Worm (Caenorhabditis elegans) whole organism, young adult: ENCODE results near the gene R01E6.7.

Experiments used
- B0336.3 ChIP-seq: fragments of 200-800 bp; sonication (Bioruptor generic); IDR thresholded peaks from 2 replicates; pipeline ENCODE4 v1.3.6; 2022; ENCODE audit warnings: missing genetic modification characterization, missing compliant biosample characterization
- C17E4.6 ChIP-seq: fragments of 200-800 bp; sonication (Bioruptor generic); IDR thresholded peaks from 2 replicates; pipeline ENCODE4 v1.3.6; 2022; ENCODE audit warnings: missing genetic modification reagents, missing genetic modification characterization, missing compliant biosample characterization
- F10E7.11 ChIP-seq: sonication (generic microtip); optimal IDR thresholded peaks from 2 replicates; lab custom pipeline; 2017; ENCODE audit warnings: mild to moderate bottlenecking, missing genetic modification characterization, moderate library complexity, missing compliant biosample characterization
- F22D6.2 ChIP-seq: sonication (generic microtip); optimal IDR thresholded peaks from 2 replicates; lab custom pipeline; 2016; ENCODE audit warnings: mild to moderate bottlenecking, missing genetic modification characterization, missing compliant biosample characterization
- F23B12.7 ChIP-seq: sonication (generic microtip); optimal IDR thresholded peaks from 2 replicates; lab custom pipeline; 2017; ENCODE audit warnings: missing genetic modification characterization, mild to moderate bottlenecking, missing compliant biosample characterization, antibody characterized with exemption, moderate library complexity; ENCODE audit not compliant: insufficient read depth
- F57A8.1 ChIP-seq: fragments of 200-800 bp; sonication (Bioruptor generic); optimal IDR thresholded peaks from 2 replicates; lab custom pipeline; 2018; ENCODE audit warnings: mild to moderate bottlenecking, missing genetic modification characterization, moderate library complexity, missing compliant biosample characterization
- F57C9.4 ChIP-seq: sonication (generic microtip); optimal IDR thresholded peaks from 2 replicates; lab custom pipeline; 2017; ENCODE audit warnings: mild to moderate bottlenecking, missing genetic modification characterization, missing compliant biosample characterization
- K11D2.4 ChIP-seq: fragments of 200-800 bp; sonication (Bioruptor generic); IDR thresholded peaks from 2 replicates; pipeline ENCODE4 v1.3.6; 2022; ENCODE audit warnings: missing genetic modification reagents, missing genetic modification characterization, missing compliant biosample characterization
- T26A5.8 ChIP-seq: sonication (generic microtip); optimal IDR thresholded peaks from 2 replicates; lab custom pipeline; 2016; ENCODE audit warnings: missing genetic modification characterization, missing compliant biosample characterization
- aptf-3 ChIP-seq: fragments of 200-800 bp; sonication (Bioruptor generic); IDR thresholded peaks from 2 replicates; pipeline ENCODE4 v1.3.6; 2022; ENCODE audit warnings: missing genetic modification characterization, missing compliant biosample characterization
- attf-3 ChIP-seq: fragments of 200-800 bp; sonication (Bioruptor generic); conservative IDR thresholded peaks from 2 replicates; pipeline ENCODE4 v1.3.6; 2022; ENCODE audit warnings: missing genetic modification reagents, missing genetic modification characterization, missing compliant biosample characterization
- attf-6 ChIP-seq: fragments of 200-800 bp; sonication (Bioruptor generic); IDR thresholded peaks from 2 replicates; pipeline ENCODE4 v1.3.6; 2022; ENCODE audit warnings: missing genetic modification reagents, missing genetic modification characterization, missing compliant biosample characterization
- cebp-1 ChIP-seq, 2 experiments: fragments of 200-800 bp in 1 of 2; sonication (Bioruptor generic) in 1 of 2; sonication (generic microtip) in 1 of 2; IDR thresholded peaks in 1 of 2; optimal IDR thresholded peaks in 1 of 2; 2 replicates each; pipeline versions ENCODE4 v1.3.6 to Lab custom; 2017 to 2022; ENCODE audit warnings: missing compliant biosample characterization in 2 of 2, missing genetic modification characterization in 2 of 2, mild to moderate bottlenecking in 1 of 2, missing genetic modification reagents in 1 of 2, moderate library complexity in 1 of 2
- ceh-27 ChIP-seq: fragments of 200-800 bp; sonication (Bioruptor generic); optimal IDR thresholded peaks from 2 replicates; lab custom pipeline; 2018; ENCODE audit warnings: mild to moderate bottlenecking, missing genetic modification characterization, moderate library complexity, missing compliant biosample characterization
- chd-7 ChIP-seq: sonication (generic microtip); optimal IDR thresholded peaks from 2 replicates; lab custom pipeline; 2016; ENCODE audit warnings: mild to moderate bottlenecking, missing genetic modification characterization, moderate library complexity, missing compliant biosample characterization
- dpff-1 ChIP-seq: sonication (generic microtip); optimal IDR thresholded peaks from 2 replicates; lab custom pipeline; 2017; ENCODE audit warnings: mild to moderate bottlenecking, missing genetic modification characterization, missing compliant biosample characterization
- dpl-1 ChIP-seq: fragments of 150-350 bp; optimal IDR thresholded peaks from 2 replicates; lab custom pipeline; 2014; ENCODE audit warnings: missing biosample characterization, missing genetic modification reagents, missing genetic modification characterization
- efl-1 ChIP-seq: fragments of 150-350 bp; optimal IDR thresholded peaks from 2 replicates; lab custom pipeline; 2014; ENCODE audit warnings: missing biosample characterization, missing genetic modification reagents, missing genetic modification characterization
- egl-18 ChIP-seq: fragments of 200-800 bp; sonication (Bioruptor generic); IDR thresholded peaks from 2 replicates; pipeline ENCODE4 v1.3.6; 2022; ENCODE audit warnings: missing genetic modification reagents, missing genetic modification characterization, missing compliant biosample characterization
- him-1 ChIP-seq: sonication (generic microtip); optimal IDR thresholded peaks from 2 replicates; lab custom pipeline; 2016; ENCODE audit warnings: missing genotype, missing genetic modification reagents, missing genetic modification characterization, missing compliant biosample characterization
- hlh-26 ChIP-seq: fragments of 200-800 bp; sonication (Bioruptor generic); conservative IDR thresholded peaks from 2 replicates; pipeline ENCODE4 v1.3.6; 2022; ENCODE audit warnings: missing genetic modification reagents, missing genetic modification characterization, missing compliant biosample characterization
- let-607 ChIP-seq, 2 experiments: fragments of 200-800 bp in 1 of 2; sonication (Bioruptor generic) in 1 of 2; sonication (generic microtip) in 1 of 2; optimal IDR thresholded peaks; 2 replicates each; lab custom pipeline; 2016 to 2018; ENCODE audit warnings: mild to moderate bottlenecking in 2 of 2, missing compliant biosample characterization in 2 of 2, missing genetic modification characterization in 2 of 2, moderate library complexity in 2 of 2, missing genotype in 1 of 2
- lin-26 ChIP-seq: fragments of 200-800 bp; sonication (Bioruptor generic); IDR thresholded peaks from 2 replicates; pipeline ENCODE4 v1.3.6; 2022; ENCODE audit warnings: missing genetic modification reagents, missing genetic modification characterization, missing compliant biosample characterization
- lsl-1 ChIP-seq: fragments of 200-800 bp; sonication (Bioruptor generic); optimal IDR thresholded peaks from 2 replicates; lab custom pipeline; 2018; ENCODE audit warnings: mild to moderate bottlenecking, missing genetic modification characterization, moderate library complexity, missing compliant biosample characterization
- lsy-27 ChIP-seq: sonication (generic microtip); optimal IDR thresholded peaks from 2 replicates; lab custom pipeline; 2017; ENCODE audit warnings: missing genetic modification characterization, mild to moderate bottlenecking, missing compliant biosample characterization, antibody characterized with exemption, missing genotype, borderline replicate concordance; ENCODE audit not compliant: insufficient read depth
- mxl-1 ChIP-seq: sonication (generic microtip); optimal IDR thresholded peaks from 2 replicates; lab custom pipeline; 2016; ENCODE audit warnings: missing genetic modification characterization, missing compliant biosample characterization
- nfya-2 ChIP-seq: fragments of 200-800 bp; sonication (Bioruptor generic); IDR thresholded peaks from 2 replicates; pipeline ENCODE4 v1.3.6; 2022; ENCODE audit warnings: missing genetic modification reagents, missing genetic modification characterization, missing compliant biosample characterization
- nhr-27 ChIP-seq: fragments of 200-800 bp; sonication (Bioruptor generic); optimal IDR thresholded peaks from 2 replicates; lab custom pipeline; 2018; ENCODE audit warnings: mild to moderate bottlenecking, missing genetic modification characterization, moderate library complexity, missing compliant biosample characterization
- nhr-90 ChIP-seq: sonication (generic microtip); optimal IDR thresholded peaks from 2 replicates; lab custom pipeline; 2016; ENCODE audit warnings: missing genotype, mild to moderate bottlenecking, missing genetic modification characterization, missing compliant biosample characterization
- repo-1 ChIP-seq: sonication (generic microtip); optimal IDR thresholded peaks from 2 replicates; lab custom pipeline; 2017; ENCODE audit warnings: mild to moderate bottlenecking, missing genetic modification characterization, missing compliant biosample characterization
- snpc-1.1 ChIP-seq: sonication (generic microtip); optimal IDR thresholded peaks from 2 replicates; lab custom pipeline; 2017; ENCODE audit warnings: missing genetic modification characterization, mild to moderate bottlenecking, missing compliant biosample characterization, antibody characterized with exemption, moderate library complexity, missing genotype, missing genetic modification reagents; ENCODE audit not compliant: insufficient read depth
- snpc-1.3 ChIP-seq: sonication (generic microtip); optimal IDR thresholded peaks from 2 replicates; lab custom pipeline; 2017; ENCODE audit warnings: missing genetic modification characterization, mild to moderate bottlenecking, missing compliant biosample characterization, antibody characterized with exemption, moderate library complexity, missing genotype, missing genetic modification reagents; ENCODE audit not compliant: insufficient read depth
- tbp1 ChIP-seq: fragments of 200-800 bp; sonication (Bioruptor generic); optimal IDR thresholded peaks from 2 replicates; lab custom pipeline; 2018; ENCODE audit warnings: mild to moderate bottlenecking, missing genetic modification characterization, missing compliant biosample characterization
- tlf-1 ChIP-seq: fragments of 200-800 bp; sonication (Bioruptor generic); optimal IDR thresholded peaks from 2 replicates; lab custom pipeline; 2018; ENCODE audit warnings: mild to moderate bottlenecking, missing genetic modification characterization, missing compliant biosample characterization
- unc-130 ChIP-seq: sonication (generic microtip); optimal IDR thresholded peaks from 2 replicates; lab custom pipeline; 2016; ENCODE audit warnings: missing genetic modification reagents, missing genetic modification characterization, missing compliant biosample characterization
- xnd-1 ChIP-seq: sonication (generic microtip); optimal IDR thresholded peaks from 2 replicates; lab custom pipeline; 2016; ENCODE audit warnings: missing genotype, missing genetic modification reagents, missing genetic modification characterization, missing compliant biosample characterization
- zfh-2 ChIP-seq: fragments of 200-800 bp; sonication (Bioruptor generic); conservative IDR thresholded peaks from 2 replicates; pipeline ENCODE4 v1.3.6; 2022; ENCODE audit warnings: missing genetic modification reagents, missing genetic modification characterization, missing compliant biosample characterization
- ztf-25 ChIP-seq: fragments of 200-800 bp; sonication (Bioruptor generic); IDR thresholded peaks from 2 replicates; pipeline ENCODE4 v1.3.6; 2022; ENCODE audit warnings: missing genetic modification reagents, missing genetic modification characterization, missing compliant biosample characterization
- ztf-26 ChIP-seq: sonication (generic microtip); optimal IDR thresholded peaks from 2 replicates; lab custom pipeline; 2017; ENCODE audit warnings: missing genetic modification characterization, missing compliant biosample characterization
- ztf-3 ChIP-seq: fragments of 200-800 bp; sonication (Bioruptor generic); optimal IDR thresholded peaks from 2 replicates; lab custom pipeline; 2018; ENCODE audit warnings: mild to moderate bottlenecking, missing genetic modification characterization, missing compliant biosample characterization

R01E6.7 gene

DNA sequence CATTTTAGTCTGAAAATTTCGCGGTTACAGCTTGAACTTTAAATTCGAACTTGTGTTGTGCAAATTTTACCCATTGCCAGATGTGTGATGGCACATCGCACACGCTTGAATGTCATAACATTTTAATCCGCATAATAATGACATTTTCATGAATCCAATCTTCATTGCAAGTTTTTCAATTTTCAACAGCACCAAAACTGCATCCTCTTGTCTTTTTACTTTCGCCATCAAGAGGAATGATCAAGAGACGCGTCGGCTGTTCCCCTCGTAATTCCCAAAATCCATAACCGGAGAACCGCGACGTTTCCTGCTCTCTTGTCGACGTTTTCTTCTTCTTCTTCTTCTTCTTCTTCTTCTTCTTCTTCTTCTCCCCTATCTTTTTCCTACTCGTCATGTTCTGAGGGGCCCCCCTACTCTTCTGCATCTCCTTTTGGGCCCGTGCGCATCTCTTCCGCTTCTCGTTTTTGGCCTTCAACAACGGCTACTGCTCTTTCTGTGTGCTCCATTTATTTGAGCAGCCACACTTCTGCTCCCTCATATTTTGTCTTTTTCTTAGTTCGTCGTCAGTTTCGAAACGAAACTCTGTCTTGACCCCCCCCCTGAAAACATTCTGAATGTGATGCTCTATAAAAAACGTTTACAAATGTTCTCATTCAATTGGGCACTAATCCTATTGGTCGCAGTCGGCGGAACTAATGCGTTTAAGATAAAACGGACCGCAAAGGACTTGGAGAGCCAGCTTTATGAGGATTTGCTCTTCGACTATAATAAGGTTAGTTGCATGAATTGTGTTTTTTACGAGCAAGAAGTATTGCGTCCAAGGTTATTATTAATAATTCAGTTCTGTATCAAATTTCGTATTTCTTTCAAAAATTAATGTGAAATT, 37.1 kb downstream of the R01E6.7 start, which contains the start of gene acr-12:
TSS of gene acr-12 (plus strand) at position 430 of the 886 bp plus-strand sequence.
- TF ChIP-seq ztf-25 (no peak), zfh-2 (GFP tag; lab: Robert Waterston, UW) (peak; percentile 80), dpl-1 (GFP tag; lab: Kevin White, UChicago) (no peak), lsl-1 (no peak)

- TF ChIP-seq cebp-1 (GFP tag; IDR thresholded peaks at IDR 0.05; lab: Robert Waterston, UW) (peak; percentile 9; the same call in 1 of the 2 replicates), cebp-1 (tag; optimal IDR thresholded peaks at IDR 0.05; lab: Kevin White, UChicago) (peak; percentile 90), C17E4.6 (GFP tag; lab: Robert Waterston, UW) (no peak), F10E7.11 (tag; lab: Kevin White, UChicago) (no peak)
- TF ChIP-seq, all 124 proteins: peak for 1
These were observed 39.6 kb downstream of the R01E6.7 start for ce11 chrX:13530015-13530778.

- peak; percentile 30 for TF ChIP-seq tlf-1 (GFP tag; lab: Kevin White, UChicago)
- TF ChIP-seq chd-7 (tag; lab: Kevin White, UChicago) = peak; percentile 12
- no peak for TF ChIP-seq nfya-2 (GFP tag; lab: Robert Waterston, UW)
- TF ChIP-seq tbp1 (GFP tag; lab: Kevin White, UChicago) = peak; percentile 46
- TF ChIP-seq lsy-27 (tag; lab: Kevin White, UChicago) = no peak
- TF ChIP-seq attf-3 = no peak
- peak; percentile 62; the same call in 1 of the 2 replicates for TF ChIP-seq B0336.3 (GFP tag; lab: Robert Waterston, UW)
- no peak for TF ChIP-seq efl-1 (GFP tag; lab: Kevin White, UChicago)
- no peak for TF ChIP-seq F57A8.1 (GFP tag; lab: Kevin White, UChicago)
- no peak for TF ChIP-seq lin-26
- no peak for TF ChIP-seq snpc-1.3 (tag; lab: Kevin White, UChicago)
- no peak for TF ChIP-seq nhr-27 (tag; lab: Kevin White, UChicago)
- TF ChIP-seq K11D2.4 (GFP tag; lab: Robert Waterston, UW) = 0 out of 2 replicates have a peak, but pooled peaks have one; percentile 41
- no peak for TF ChIP-seq F23B12.7 (tag; lab: Kevin White, UChicago)
- no peak for TF ChIP-seq xnd-1 (tag; lab: Kevin White, UChicago)
- TF ChIP-seq F57C9.4 (tag; lab: Kevin White, UChicago) = no peak
- no peak for TF ChIP-seq ztf-26 (tag; lab: Kevin White, UChicago)
- no peak for TF ChIP-seq unc-130
- TF ChIP-seq F22D6.2 (tag; lab: Kevin White, UChicago) = no peak
- TF ChIP-seq egl-18 (GFP tag; lab: Robert Waterston, UW) = no peak
- TF ChIP-seq let-607 (tag; optimal IDR thresholded peaks at IDR 0.05; lab: Kevin White, UChicago) = peak in 1 of 2 experiments; percentile 65
- no peak for TF ChIP-seq snpc-1.1 (tag; lab: Kevin White, UChicago)
- TF ChIP-seq T26A5.8 (tag; lab: Kevin White, UChicago) = no peak
- no peak for TF ChIP-seq mxl-1 (tag; lab: Kevin White, UChicago)
- TF ChIP-seq hlh-26 (GFP tag; lab: Robert Waterston, UW) = no peak
- TF ChIP-seq attf-6 (GFP tag; lab: Robert Waterston, UW) = no peak
- TF ChIP-seq nhr-90 (tag; lab: Kevin White, UChicago) = peak; percentile 19
- no peak for TF ChIP-seq ceh-27 (GFP tag; lab: Kevin White, UChicago)
- TF ChIP-seq him-1 (tag; lab: Kevin White, UChicago) = no peak
- TF ChIP-seq dpff-1 (tag; lab: Kevin White, UChicago) = no peak
- no peak for TF ChIP-seq repo-1 (tag; lab: Kevin White, UChicago)
- TF ChIP-seq aptf-3 = no peak
- TF ChIP-seq ztf-3 (GFP tag; lab: Kevin White, UChicago) = no peak
These were observed 41.1 kb downstream of the R01E6.7 start, which contains the start of gene F18H3.4 for ce11 chrX:13528630-13529138. Gene F18H3.4 (plus strand): TSS chrX:13529088.
